Worm (Caenorhabditis elegans) whole organism, L4/young adult: ENCODE data around the gene srj-27.
A peak's percentile ranks its signal among the peaks of the same experiment; 100 is the strongest.

Source experiments
- W03F9.2 ChIP-seq: fragments of 150-350 bp; optimal IDR thresholded peaks from 2 replicates; lab custom pipeline; 2014; ENCODE audit warnings: missing biosample characterization, missing genetic modification characterization
- dao-5 ChIP-seq: sonication (generic microtip); optimal IDR thresholded peaks from 2 replicates; lab custom pipeline; 2016; ENCODE audit warnings: missing genotype, missing genetic modification characterization, moderate library complexity, missing compliant biosample characterization
- him-1 ChIP-seq: sonication (generic microtip); optimal IDR thresholded peaks from 2 replicates; lab custom pipeline; 2016; ENCODE audit warnings: missing genotype, missing genetic modification reagents, missing genetic modification characterization, missing compliant biosample characterization

Gene srj-27

ce11 chrV:15127413-15127812 is at the start of gene srj-27:
srj-27 (minus strand) TSS chrV:15127513.
- no peak for TF ChIP-seq him-1 (tag; lab: Kevin White, UChicago)
- TF ChIP-seq dao-5 (tag; lab: Kevin White, UChicago): no peak
- TF ChIP-seq W03F9.2: no peak

- TF ChIP-seq W03F9.2 (no peak), him-1 (tag; lab: Kevin White, UChicago) (no peak), dao-5 (tag; lab: Kevin White, UChicago) (no peak)
Measured at ce11 chrV:15175459-15175858, 48.1 kb upstream of the srj-27 start, which contains the start of gene clec-47. clec-47 (plus strand) TSS chrV:15175759.

ce11 chrV:15162697-15163096 is 35.4 kb upstream of the srj-27 start, which contains the start of gene srz-11:
srz-11 (plus strand) TSS chrV:15163082.
- TF ChIP-seq W03F9.2 (no peak), dao-5 (tag; lab: Kevin White, UChicago) (no peak), him-1 (tag; lab: Kevin White, UChicago) (no peak)

ce11 chrV:15158691-15159090 is 31.4 kb upstream of the srj-27 start, which contains the start of gene str-45:
str-45 (plus strand) TSS chrV:15158991.
- TF ChIP-seq dao-5 (tag; lab: Kevin White, UChicago) (no peak), W03F9.2 (no peak), him-1 (tag; lab: Kevin White, UChicago) (no peak)

- TF ChIP-seq dao-5 (tag; lab: Kevin White, UChicago) (no peak), W03F9.2 (no peak), him-1 (tag; lab: Kevin White, UChicago) (no peak)
Measured at ce11 chrV:15156504-15156903, 29.2 kb upstream of the srj-27 start.

ce11 chrV:15153277-15153676 is 26.0 kb upstream of the srj-27 start, which contains the start of gene srh-55:
srh-55 (plus strand) TSS chrV:15153577.
- TF ChIP-seq W03F9.2 (no peak), him-1 (tag; lab: Kevin White, UChicago) (no peak), dao-5 (tag; lab: Kevin White, UChicago) (no peak)

ce11 chrV:15152010-15152409 is 24.7 kb upstream of the srj-27 start:
- TF ChIP-seq him-1 (tag; lab: Kevin White, UChicago) (no peak), W03F9.2 (no peak), dao-5 (tag; lab: Kevin White, UChicago) (no peak)

- TF ChIP-seq dao-5 (tag; lab: Kevin White, UChicago) (no peak), W03F9.2 (no peak), him-1 (tag; lab: Kevin White, UChicago) (no peak)
Measured at ce11 chrV:15150661-15151060, 23.3 kb upstream of the srj-27 start, which contains the start of gene T09F5.2. T09F5.2 (plus strand) TSS chrV:15150961.

- TF ChIP-seq W03F9.2 (no peak), him-1 (tag; lab: Kevin White, UChicago) (no peak), dao-5 (tag; lab: Kevin White, UChicago) (no peak)
Measured at ce11 chrV:15150176-15150575, 22.9 kb upstream of the srj-27 start.

- TF ChIP-seq dao-5 (tag; lab: Kevin White, UChicago) (no peak), W03F9.2 (no peak), him-1 (tag; lab: Kevin White, UChicago) (no peak)
Measured at ce11 chrV:15148800-15149199, 21.5 kb upstream of the srj-27 start, which contains the start of gene T09F5.1. T09F5.1 (plus strand) TSS chrV:15149100.

- TF ChIP-seq dao-5 (tag; lab: Kevin White, UChicago) (no peak), W03F9.2 (no peak), him-1 (tag; lab: Kevin White, UChicago) (no peak)
Measured at ce11 chrV:15147776-15148175, 20.5 kb upstream of the srj-27 start, which contains the start of gene T09F5.20. T09F5.20 (minus strand) TSS chrV:15147876.

- TF ChIP-seq W03F9.2 (peak; percentile 64), him-1 (tag; lab: Kevin White, UChicago) (no peak), dao-5 (tag; lab: Kevin White, UChicago) (no peak)
Measured at ce11 chrV:15143798-15144197, 16.5 kb upstream of the srj-27 start, which contains the start of gene K08F9.4. K08F9.4 (plus strand) TSS chrV:15144019.

ce11 chrV:15143285-15143684 is 16.0 kb upstream of the srj-27 start, which contains the start of gene K08F9.1:
K08F9.1 (minus strand) TSS chrV:15143385.
- TF ChIP-seq W03F9.2 (no peak), dao-5 (tag; lab: Kevin White, UChicago) (no peak)

- TF ChIP-seq him-1 (tag; lab: Kevin White, UChicago) (no peak), W03F9.2 (no peak), dao-5 (tag; lab: Kevin White, UChicago) (no peak)
Measured at ce11 chrV:15140247-15140646, 12.9 kb upstream of the srj-27 start, which contains the start of gene K08F9.3. K08F9.3 (plus strand) TSS chrV:15140547.

- no peak for TF ChIP-seq W03F9.2
- no peak for TF ChIP-seq dao-5 (tag; lab: Kevin White, UChicago)
- no peak for TF ChIP-seq him-1 (tag; lab: Kevin White, UChicago)
Measured at ce11 chrV:15139811-15140210, 12.5 kb upstream of the srj-27 start.
